Worm (Caenorhabditis elegans): ENCODE measurements around the gene tub-1.

ce11 chrII:8187516-8187915 is 30.8 kb upstream of the tub-1 start:
- no peak for TF ChIP-seq ceh-82 (tag; optimal IDR thresholded peaks at IDR 0.05)
- TF ChIP-seq ztf-11 (tag; optimal IDR thresholded peaks at IDR 0.05): no peak
- no peak for TF ChIP-seq nhr-12 (tag; optimal IDR thresholded peaks at IDR 0.05)
- no peak for TF ChIP-seq pha-4 (tag; optimal IDR thresholded peaks at IDR 0.05)

Measured in whole organism, L3 larva.